Fruit fly (Drosophila melanogaster) whole organism, embryonic: ENCODE data around the gene Fcp3C.

Experiments
- ATbp ChIP-seq: fragments of 200-800 bp; sonication (Bioruptor generic); optimal IDR thresholded peaks from 2 replicates; lab custom pipeline; 2017; ENCODE audit warnings: missing biosample characterization, mild to moderate bottlenecking, missing genetic modification characterization, missing genetic modification reagents
- Aef1 ChIP-seq: fragments of 200-800 bp; sonication (Bioruptor generic); IDR thresholded peaks from 3 replicates; pipeline ENCODE4 v1.3.6; 2022; ENCODE audit warnings: missing biosample characterization, missing genetic modification characterization
- Atf3 ChIP-seq: fragments of 200-800 bp; sonication (Bioruptor generic); optimal IDR thresholded peaks from 3 replicates; lab custom pipeline; 2016; ENCODE audit warnings: missing biosample characterization, missing genetic modification characterization
- BtbVII ChIP-seq: fragments of 200-800 bp; sonication (Bioruptor generic); optimal IDR thresholded peaks from 3 replicates; lab custom pipeline; 2017; ENCODE audit warnings: missing biosample characterization, mild to moderate bottlenecking, missing genetic modification characterization
- CG10209 ChIP-seq: fragments of 200-800 bp; sonication (Bioruptor generic); optimal IDR thresholded peaks from 3 replicates; lab custom pipeline; 2017; ENCODE audit warnings: missing biosample characterization, mild to moderate bottlenecking, missing genetic modification characterization, missing genetic modification reagents
- CG11456 ChIP-seq: fragments of 200-800 bp; sonication (Bioruptor generic); IDR thresholded peaks from 3 replicates; pipeline ENCODE4 v1.3.6; 2022; ENCODE audit warnings: missing biosample characterization, missing genetic modification characterization
- CG13894 ChIP-seq: fragments of 200-800 bp; sonication (Bioruptor generic); optimal IDR thresholded peaks from 3 replicates; lab custom pipeline; 2018; ENCODE audit warnings: missing biosample characterization, mild to moderate bottlenecking, missing genetic modification characterization, moderate library complexity
- CG17912 ChIP-seq: fragments of 200-800 bp; sonication (Bioruptor generic); optimal IDR thresholded peaks from 2 replicates; lab custom pipeline; 2018; ENCODE audit warnings: missing biosample characterization, mild to moderate bottlenecking, missing genetic modification characterization
- CG18764 ChIP-seq: fragments of 200-800 bp; sonication (Bioruptor generic); optimal IDR thresholded peaks from 3 replicates; lab custom pipeline; 2016; ENCODE audit warnings: missing biosample characterization, missing genetic modification characterization
- CG33213 ChIP-seq: fragments of 200-800 bp; sonication (Bioruptor generic); optimal IDR thresholded peaks from 3 replicates; lab custom pipeline; 2016; ENCODE audit warnings: missing biosample characterization, missing genetic modification characterization
- CG43689 ChIP-seq: fragments of 200-800 bp; sonication (Bioruptor generic); IDR thresholded peaks from 2 replicates; pipeline ENCODE4 v1.3.6; 2022; ENCODE audit warnings: missing biosample characterization, missing genetic modification characterization
- CG4854 ChIP-seq: fragments of 200-800 bp; sonication (Bioruptor generic); optimal IDR thresholded peaks from 2 replicates; lab custom pipeline; 2016; ENCODE audit warnings: missing biosample characterization, missing genetic modification characterization, inconsistent platforms
- CG5953 ChIP-seq: fragments of 200-800 bp; sonication (Bioruptor generic); IDR thresholded peaks from 2 replicates; pipeline ENCODE4 v1.3.6; 2022; ENCODE audit warnings: missing biosample characterization, missing genetic modification characterization
- CG8944 ChIP-seq: fragments of 200-800 bp; sonication (Bioruptor generic); optimal IDR thresholded peaks from 3 replicates; lab custom pipeline; 2016; ENCODE audit warnings: missing biosample characterization, missing genetic modification characterization
- CG9215 ChIP-seq: fragments of 200-800 bp; sonication (Bioruptor generic); IDR thresholded peaks from 2 replicates; pipeline ENCODE4 v1.3.6; 2022; ENCODE audit warnings: missing biosample characterization, missing genetic modification characterization
- CG9727 ChIP-seq: fragments of 200-800 bp; sonication (Bioruptor generic); optimal IDR thresholded peaks from 3 replicates; lab custom pipeline; 2017; ENCODE audit warnings: missing biosample characterization, mild to moderate bottlenecking, missing genetic modification characterization
- CG9797 ChIP-seq: fragments of 200-800 bp; sonication (Bioruptor generic); optimal IDR thresholded peaks from 3 replicates; lab custom pipeline; 2018; ENCODE audit warnings: missing biosample characterization, mild to moderate bottlenecking, missing genetic modification characterization
- CTCF ChIP-seq: fragments of 200-800 bp; sonication (Bioruptor generic); optimal IDR thresholded peaks from 2 replicates; lab custom pipeline; 2017; ENCODE audit warnings: missing biosample characterization, mild to moderate bottlenecking, missing genetic modification characterization, moderate library complexity
- D19B ChIP-seq: fragments of 200-800 bp; sonication (Bioruptor generic); optimal IDR thresholded peaks from 2 replicates; lab custom pipeline; 2017; ENCODE audit warnings: missing biosample characterization, mild to moderate bottlenecking, missing genetic modification characterization
- Dad ChIP-seq: fragments of 200-800 bp; sonication (Bioruptor generic); optimal IDR thresholded peaks from 3 replicates; lab custom pipeline; 2016; ENCODE audit warnings: missing biosample characterization, missing genetic modification characterization
- Dfd ChIP-seq, 2 experiments: fragments of >200 bp; optimal IDR thresholded peaks; 2 replicates each; lab custom pipeline; 2017; ENCODE audit warnings: missing biosample characterization in 2 of 2, missing genetic modification characterization in 2 of 2
- Ets97D ChIP-seq: fragments of 200-800 bp; sonication (Bioruptor generic); optimal IDR thresholded peaks from 3 replicates; lab custom pipeline; 2016; ENCODE audit warnings: missing biosample characterization, missing genetic modification characterization
- Hey ChIP-seq: fragments of 200-800 bp; sonication (Bioruptor generic); optimal IDR thresholded peaks from 3 replicates; lab custom pipeline; 2018; ENCODE audit warnings: missing biosample characterization, mild to moderate bottlenecking, missing genetic modification characterization
- Hr3 ChIP-seq: fragments of 200-800 bp; sonication (Bioruptor generic); optimal IDR thresholded peaks from 3 replicates; lab custom pipeline; 2016; ENCODE audit warnings: missing biosample characterization, missing genetic modification characterization
- Med ChIP-seq: fragments of 200-800 bp; sonication (Bioruptor generic); peaks from one replicate; lab custom pipeline; 2016; ENCODE audit warnings: missing biosample characterization, missing genetic modification characterization, mild to moderate bottlenecking, inconsistent platforms, moderate library complexity
- Rfx ChIP-seq: fragments of 200-800 bp; sonication (Bioruptor generic); IDR thresholded peaks from 2 replicates; pipeline ENCODE4 v1.3.6; 2022; ENCODE audit warnings: missing biosample characterization, missing genetic modification characterization
- Usf ChIP-seq: fragments of 200-800 bp; sonication (Bioruptor generic); optimal IDR thresholded peaks from 2 replicates; lab custom pipeline; 2017; ENCODE audit warnings: missing genotype, missing biosample characterization, missing genetic modification characterization
- amos ChIP-seq: fragments of 200-800 bp; sonication (Bioruptor generic); IDR thresholded peaks from 2 replicates; pipeline ENCODE4 v1.3.6; 2022; ENCODE audit warnings: missing biosample characterization, missing genetic modification characterization; ENCODE audit not compliant: partially characterized antibody
- az2 ChIP-seq: fragments of 200-800 bp; sonication (Bioruptor generic); optimal IDR thresholded peaks from 3 replicates; lab custom pipeline; 2016; ENCODE audit warnings: missing biosample characterization, missing genetic modification characterization
- bigmax ChIP-seq: fragments of 200-800 bp; sonication (Bioruptor generic); optimal IDR thresholded peaks from 2 replicates; lab custom pipeline; 2018; ENCODE audit warnings: missing biosample characterization, mild to moderate bottlenecking, missing genetic modification characterization
- btn ChIP-seq: fragments of 200-800 bp; sonication (Bioruptor generic); optimal IDR thresholded peaks from 2 replicates; lab custom pipeline; 2016; ENCODE audit warnings: missing biosample characterization, missing genetic modification characterization
- caup ChIP-seq: fragments of 200-800 bp; sonication (Bioruptor generic); optimal IDR thresholded peaks from 3 replicates; lab custom pipeline; 2017; ENCODE audit warnings: missing biosample characterization, mild to moderate bottlenecking, missing genetic modification characterization, moderate library complexity; ENCODE audit not compliant: severe bottlenecking
- grn ChIP-seq: fragments of 200-800 bp; sonication (Bioruptor generic); optimal IDR thresholded peaks from 3 replicates; lab custom pipeline; 2017; ENCODE audit warnings: missing biosample characterization, missing genetic modification characterization
- her ChIP-seq: fragments of 200-800 bp; sonication (Bioruptor generic); optimal IDR thresholded peaks from 2 replicates; lab custom pipeline; 2016; ENCODE audit warnings: missing biosample characterization, missing genetic modification characterization
- jumu ChIP-seq: fragments of 200-800 bp; sonication (Bioruptor generic); optimal IDR thresholded peaks from 3 replicates; lab custom pipeline; 2016; ENCODE audit warnings: missing biosample characterization, missing genetic modification characterization
- knrl ChIP-seq: fragments of 200-800 bp; sonication (Bioruptor generic); IDR thresholded peaks from 3 replicates; pipeline ENCODE4 v1.3.6; 2022; ENCODE audit warnings: missing biosample characterization, missing genetic modification characterization; ENCODE audit not compliant: partially characterized antibody
- lov ChIP-seq, 2 experiments: fragments of 200-800 bp in 1 of 2; fragments of >200 bp in 1 of 2; sonication (Bioruptor generic) in 1 of 2; IDR thresholded peaks in 1 of 2; optimal IDR thresholded peaks in 1 of 2; 2 replicates in 1 of 2; 3 replicates in 1 of 2; pipeline versions ENCODE4 v1.3.6 to Lab custom; 2017 to 2022; ENCODE audit warnings: missing biosample characterization in 1 of 2, missing genetic modification characterization in 1 of 2
- maf-S ChIP-seq: fragments of 200-800 bp; sonication (Bioruptor generic); optimal IDR thresholded peaks from 2 replicates; lab custom pipeline; 2016; ENCODE audit warnings: missing biosample characterization, missing genetic modification characterization
- mld ChIP-seq: fragments of 200-800 bp; sonication (Bioruptor generic); IDR thresholded peaks from 3 replicates; pipeline ENCODE4 v1.3.6; 2022; ENCODE audit warnings: missing biosample characterization, missing genetic modification characterization; ENCODE audit not compliant: partially characterized antibody
- nmo ChIP-seq: fragments of 200-800 bp; sonication (Bioruptor generic); optimal IDR thresholded peaks from 2 replicates; lab custom pipeline; 2018; ENCODE audit warnings: missing biosample characterization, mild to moderate bottlenecking, missing genetic modification characterization, moderate library complexity
- pb ChIP-seq: fragments of 200-800 bp; sonication (Bioruptor generic); optimal IDR thresholded peaks from 3 replicates; lab custom pipeline; 2016; ENCODE audit warnings: missing biosample characterization, missing genetic modification characterization
- pnt ChIP-seq: fragments of 200-800 bp; sonication (Bioruptor generic); optimal IDR thresholded peaks from 3 replicates; lab custom pipeline; 2016; ENCODE audit warnings: missing biosample characterization, missing genetic modification characterization
- repo ChIP-seq: fragments of 200-800 bp; sonication (Bioruptor generic); optimal IDR thresholded peaks from 2 replicates; lab custom pipeline; 2016; ENCODE audit warnings: missing biosample characterization, missing genetic modification characterization
- run ChIP-seq: fragments of 200-800 bp; sonication (Bioruptor generic); optimal IDR thresholded peaks from 3 replicates; lab custom pipeline; 2018; ENCODE audit warnings: missing biosample characterization, mild to moderate bottlenecking, missing genetic modification characterization
- schlank ChIP-seq: fragments of 200-800 bp; sonication (Bioruptor generic); optimal IDR thresholded peaks from 2 replicates; lab custom pipeline; 2018; ENCODE audit warnings: missing biosample characterization, mild to moderate bottlenecking, missing genetic modification characterization
- sisA ChIP-seq: fragments of 200-800 bp; sonication (Bioruptor generic); IDR thresholded peaks from 2 replicates; pipeline ENCODE4 v1.3.6; 2022; ENCODE audit warnings: missing biosample characterization, missing genetic modification characterization
- slbo ChIP-seq: fragments of 200-800 bp; sonication (Bioruptor generic); IDR thresholded peaks from 2 replicates; pipeline ENCODE4 v1.3.6; 2022; ENCODE audit warnings: missing biosample characterization, missing genetic modification characterization
- tin ChIP-seq: fragments of 200-800 bp; sonication (Bioruptor generic); optimal IDR thresholded peaks from 3 replicates; lab custom pipeline; 2016; ENCODE audit warnings: missing biosample characterization, missing genetic modification characterization
- vvl ChIP-seq: fragments of 200-800 bp; sonication (Bioruptor generic); IDR thresholded peaks from 2 replicates; pipeline ENCODE4 v1.3.6; 2022; ENCODE audit warnings: missing biosample characterization, missing genetic modification characterization

The Fcp3C gene

DNA sequence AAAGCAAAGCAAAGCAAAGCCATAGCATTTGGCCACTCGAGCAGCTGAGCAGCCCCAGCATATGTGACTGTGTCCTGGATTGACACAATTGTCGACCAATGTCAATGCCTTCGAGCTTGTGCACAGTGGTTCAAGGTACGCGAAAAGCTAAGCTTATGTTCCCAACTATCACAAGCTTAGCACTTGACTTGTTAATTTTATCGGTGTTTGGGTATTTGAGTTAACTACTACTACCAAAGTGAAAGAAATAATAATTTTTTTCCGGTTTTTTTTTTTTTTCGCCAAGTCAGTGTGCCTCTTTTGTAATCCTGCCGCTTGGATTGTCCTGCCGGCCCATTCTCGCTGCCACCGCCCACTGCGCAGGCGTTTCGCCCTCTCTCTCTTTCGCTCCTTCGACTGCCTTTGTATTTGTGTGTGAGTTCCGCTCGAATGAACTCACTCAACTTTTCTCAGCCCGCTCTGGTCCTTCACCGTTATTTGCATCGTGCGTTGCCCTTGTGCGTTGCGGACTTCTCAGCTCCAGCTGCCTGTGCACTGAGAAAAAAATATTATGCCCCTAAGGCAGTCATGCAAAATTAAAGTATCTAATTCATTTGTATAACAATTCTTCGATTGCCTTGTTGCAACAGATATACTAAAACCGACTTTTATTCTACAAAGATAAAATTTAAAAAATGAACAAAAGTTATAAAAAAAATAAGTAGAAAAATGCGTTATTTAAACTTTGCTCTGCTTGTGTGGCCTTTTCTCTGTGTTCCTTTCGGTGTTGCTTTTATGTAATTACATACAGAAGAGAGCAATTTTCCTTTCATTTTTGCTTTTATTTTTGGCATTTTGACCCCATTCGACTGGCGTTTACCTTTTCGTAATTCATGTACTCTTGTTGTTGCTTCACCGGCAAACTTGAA, 31.9 kb upstream of the Fcp3C start (continued):
- TF ChIP-seq Usf (GFP tag; lab: Kevin White, UChicago) (no peak), CG9797 (no peak), CTCF (GFP tag; lab: Kevin White, UChicago) (no peak), vvl (GFP tag; lab: Robert Waterston, UW) (no peak; the same call in 1 of the 2 replicates), az2 (peak; percentile 54), schlank (tag; lab: Kevin White, UChicago) (peak; percentile 32), CG9727 (GFP tag; lab: Kevin White, UChicago) (peak; percentile 43), mld (GFP tag; lab: Robert Waterston, UW) (no peak), Dad (GFP tag; lab: Kevin White, UChicago) (peak; percentile 13), Rfx (GFP tag; lab: Robert Waterston, UW) (peak; percentile 82), Aef1 (peak; percentile 63), bigmax (GFP tag; lab: Kevin White, UChicago) (no peak), knrl (GFP tag; lab: Robert Waterston, UW) (no peak), run (tag; lab: Kevin White, UChicago) (no peak), CG5953 (peak; percentile 59; the same call in 1 of the 2 replicates), maf-S (GFP tag; lab: Kevin White, UChicago) (peak; percentile 55), pnt (GFP tag; lab: Kevin White, UChicago) (peak; percentile 55), btn (GFP tag; lab: Kevin White, UChicago) (peak; percentile 19), ATbp (GFP tag; lab: Kevin White, UChicago) (peak; percentile 46), Ets97D (no peak), D19B (GFP tag; lab: Kevin White, UChicago) (peak; percentile 37), tin (GFP tag; lab: Kevin White, UChicago) (peak; percentile 53), grn (GFP tag; lab: Kevin White, UChicago) (no peak), sisA (GFP tag; lab: Robert Waterston, UW) (peak; percentile 43), CG11456 (GFP tag; lab: Robert Waterston, UW) (peak; percentile 68; the same call in 2 of the 3 replicates), CG10209 (GFP tag; lab: Kevin White, UChicago) (peak; percentile 43), CG4854 (GFP tag; lab: Kevin White, UChicago) (peak; percentile 0), jumu (GFP tag; lab: Kevin White, UChicago) (peak; percentile 69), Atf3 (GFP tag; lab: Kevin White, UChicago) (no peak), CG13894 (peak; percentile 52), caup (peak; percentile 64), CG43689 (GFP tag; lab: Robert Waterston, UW) (peak; percentile 53), CG33213 (GFP tag; lab: Kevin White, UChicago) (peak; percentile 28), amos (GFP tag; lab: Robert Waterston, UW) (no peak), slbo (GFP tag; lab: Robert Waterston, UW) (peak; percentile 77), BtbVII (GFP tag; lab: Kevin White, UChicago) (peak; percentile 76), Med (peak; percentile 92), repo (GFP tag; lab: Kevin White, UChicago) (peak; percentile 51), her (GFP tag; lab: Kevin White, UChicago) (peak; percentile 81), CG17912 (GFP tag; lab: Kevin White, UChicago) (no peak), Hey (tag; lab: Kevin White, UChicago) (no peak), CG8944 (GFP tag; lab: Kevin White, UChicago) (peak; percentile 42), lov (optimal IDR thresholded peaks at IDR 0.05; lab: Kevin White, UChicago) (no peak), lov (GFP tag; IDR thresholded peaks at IDR 0.05; lab: Robert Waterston, UW) (no peak), CG9215 (GFP tag; lab: Robert Waterston, UW) (peak; percentile 50), Hr3 (GFP tag; lab: Kevin White, UChicago) (peak; percentile 53), pb (GFP tag; lab: Kevin White, UChicago) (peak; percentile 37), nmo (GFP tag; lab: Kevin White, UChicago) (peak; percentile 47), Dfd (GFP tag; optimal IDR thresholded peaks at IDR 0.05; lab: Kevin White, UChicago) (no peak), CG18764 (GFP tag; lab: Kevin White, UChicago) (peak; percentile 17)
